Fruit fly (Drosophila melanogaster) whole organism, prepupa: ENCODE measurements around the gene CG44869.
A peak's percentile ranks its signal among the peaks of the same experiment; 100 is the strongest.

ENCODE experiments used
- Blimp-1 ChIP-seq: fragments of 200-800 bp; sonication (Bioruptor generic); optimal IDR thresholded peaks from 3 replicates; lab custom pipeline; 2017; ENCODE audit warnings: missing biosample characterization, missing genetic modification characterization, mild to moderate bottlenecking, moderate library complexity, missing genetic modification reagents
- CG10669 ChIP-seq: fragments of 200-800 bp; sonication (Bioruptor generic); optimal IDR thresholded peaks from 3 replicates; lab custom pipeline; 2018; ENCODE audit warnings: missing biosample characterization, mild to moderate bottlenecking, missing genetic modification characterization, moderate library complexity
- CG11294 ChIP-seq: fragments of 200-800 bp; sonication (Bioruptor generic); IDR thresholded peaks from 2 replicates; pipeline ENCODE4 v1.3.6; 2022; ENCODE audit warnings: missing biosample characterization, missing genetic modification characterization
- CG1621 ChIP-seq: fragments of 200-800 bp; sonication (Bioruptor generic); optimal IDR thresholded peaks from 3 replicates; lab custom pipeline; 2018; ENCODE audit warnings: missing biosample characterization, mild to moderate bottlenecking, missing genetic modification characterization
- CG16779 ChIP-seq: fragments of 200-800 bp; sonication (Bioruptor generic); optimal IDR thresholded peaks from 3 replicates; lab custom pipeline; 2017; ENCODE audit warnings: missing biosample characterization, mild to moderate bottlenecking, missing genetic modification characterization
- CG34406 ChIP-seq: fragments of 200-800 bp; sonication (Bioruptor generic); optimal IDR thresholded peaks from 3 replicates; lab custom pipeline; 2016; ENCODE audit warnings: missing biosample characterization, missing genetic modification characterization
- CG3919 ChIP-seq: fragments of 200-800 bp; sonication (Bioruptor generic); optimal IDR thresholded peaks from 3 replicates; lab custom pipeline; 2016; ENCODE audit warnings: missing biosample characterization, missing genetic modification characterization
- CG6163 ChIP-seq: fragments of 200-800 bp; sonication (Bioruptor generic); IDR thresholded peaks from 3 replicates; pipeline ENCODE4 v1.3.6; 2022; ENCODE audit warnings: missing biosample characterization, missing genetic modification characterization
- CG6792 ChIP-seq: fragments of 200-800 bp; sonication (Bioruptor generic); optimal IDR thresholded peaks from 3 replicates; lab custom pipeline; 2016; ENCODE audit warnings: missing biosample characterization, missing genetic modification characterization
- CG7368 ChIP-seq: fragments of 200-800 bp; sonication (Bioruptor generic); optimal IDR thresholded peaks from 3 replicates; lab custom pipeline; 2016; ENCODE audit warnings: missing biosample characterization, missing genetic modification characterization
- CG8119 ChIP-seq: fragments of 200-800 bp; sonication (Bioruptor generic); IDR thresholded peaks from 3 replicates; pipeline ENCODE4 v1.3.6; 2022; ENCODE audit warnings: missing biosample characterization, missing genetic modification characterization
- CG8319 ChIP-seq: fragments of 200-800 bp; sonication (Bioruptor generic); optimal IDR thresholded peaks from 3 replicates; lab custom pipeline; 2016; ENCODE audit warnings: missing biosample characterization, missing genetic modification characterization
- CG8632 ChIP-seq: fragments of 200-800 bp; sonication (Bioruptor generic); optimal IDR thresholded peaks from 3 replicates; lab custom pipeline; 2016; ENCODE audit warnings: missing biosample characterization, missing genetic modification characterization
- CG9139 ChIP-seq: fragments of 200-800 bp; sonication (Bioruptor generic); optimal IDR thresholded peaks from 3 replicates; lab custom pipeline; 2017; ENCODE audit warnings: missing biosample characterization, mild to moderate bottlenecking, missing genetic modification characterization
- Eip78C ChIP-seq: fragments of 200-800 bp; sonication (Bioruptor generic); peaks from one replicate; lab custom pipeline; 2016; ENCODE audit warnings: missing biosample characterization, missing genetic modification characterization
- Eip93F ChIP-seq: fragments of 200-800 bp; sonication (Bioruptor generic); optimal IDR thresholded peaks from 2 replicates; lab custom pipeline; 2016; ENCODE audit warnings: missing biosample characterization, mild to moderate bottlenecking, missing genetic modification characterization
- Ets96B ChIP-seq: fragments of 200-800 bp; optimal IDR thresholded peaks from 2 replicates; lab custom pipeline; 2019; ENCODE audit warnings: missing biosample characterization, mild to moderate bottlenecking, missing genetic modification characterization, moderate library complexity
- Gug ChIP-seq: fragments of 200-800 bp; sonication (Bioruptor generic); IDR thresholded peaks from 2 replicates; pipeline ENCODE4 v1.3.6; 2022; ENCODE audit warnings: missing biosample characterization, missing genetic modification characterization
- Hr38 ChIP-seq: sonication (Bioruptor generic); optimal IDR thresholded peaks from 2 replicates; lab custom pipeline; 2016; ENCODE audit warnings: missing biosample characterization, missing genetic modification characterization
- Lpt ChIP-seq: fragments of 200-800 bp; sonication (Bioruptor generic); optimal IDR thresholded peaks from 3 replicates; lab custom pipeline; 2016; ENCODE audit warnings: missing biosample characterization, missing genetic modification characterization
- Met ChIP-seq: fragments of 200-800 bp; sonication (Bioruptor generic); optimal IDR thresholded peaks from 3 replicates; lab custom pipeline; 2016; ENCODE audit warnings: missing biosample characterization, missing genetic modification characterization
- Sox15 ChIP-seq: fragments of 200-800 bp; sonication (Bioruptor generic); optimal IDR thresholded peaks from 3 replicates; lab custom pipeline; 2016; ENCODE audit warnings: missing biosample characterization, missing genetic modification characterization
- cyc ChIP-seq: fragments of 200-800 bp; sonication (Bioruptor generic); optimal IDR thresholded peaks from 3 replicates; lab custom pipeline; 2016; ENCODE audit warnings: missing biosample characterization, missing genetic modification characterization
- dsx ChIP-seq: fragments of 200-800 bp; optimal IDR thresholded peaks from 3 replicates; lab custom pipeline; 2019; ENCODE audit warnings: missing biosample characterization, mild to moderate bottlenecking, missing genetic modification characterization, moderate library complexity; ENCODE audit not compliant: poor library complexity, severe bottlenecking
- fd59A ChIP-seq: fragments of 200-800 bp; sonication (Bioruptor generic); optimal IDR thresholded peaks from 2 replicates; lab custom pipeline; 2017; ENCODE audit warnings: missing biosample characterization, mild to moderate bottlenecking, missing genetic modification characterization, missing genetic modification reagents
- lz ChIP-seq: fragments of 200-800 bp; sonication (Bioruptor generic); optimal IDR thresholded peaks from 3 replicates; lab custom pipeline; 2016; ENCODE audit warnings: missing biosample characterization, missing genetic modification characterization
- net ChIP-seq: fragments of 200-800 bp; sonication (Bioruptor generic); optimal IDR thresholded peaks from 3 replicates; lab custom pipeline; 2016; ENCODE audit warnings: missing biosample characterization, missing genetic modification characterization
- salr ChIP-seq, 2 experiments: fragments of 200-800 bp; sonication (Bioruptor generic); optimal IDR thresholded peaks; 3 replicates each; lab custom pipeline; 2016 to 2018; ENCODE audit warnings: missing biosample characterization in 2 of 2, missing genetic modification characterization in 2 of 2, mild to moderate bottlenecking in 1 of 2
- ss ChIP-seq, 2 experiments: fragments of 200-800 bp; sonication (Bioruptor generic); optimal IDR thresholded peaks; 2 replicates in 1 of 2; 3 replicates in 1 of 2; lab custom pipeline; 2017 to 2018; ENCODE audit warnings: mild to moderate bottlenecking in 2 of 2, missing biosample characterization in 2 of 2, missing genetic modification characterization in 2 of 2, moderate library complexity in 1 of 2
- topi ChIP-seq: fragments of 200-800 bp; sonication (Bioruptor generic); optimal IDR thresholded peaks from 3 replicates; lab custom pipeline; 2016; ENCODE audit warnings: missing biosample characterization, missing genetic modification characterization

CG44869 gene

DNA sequence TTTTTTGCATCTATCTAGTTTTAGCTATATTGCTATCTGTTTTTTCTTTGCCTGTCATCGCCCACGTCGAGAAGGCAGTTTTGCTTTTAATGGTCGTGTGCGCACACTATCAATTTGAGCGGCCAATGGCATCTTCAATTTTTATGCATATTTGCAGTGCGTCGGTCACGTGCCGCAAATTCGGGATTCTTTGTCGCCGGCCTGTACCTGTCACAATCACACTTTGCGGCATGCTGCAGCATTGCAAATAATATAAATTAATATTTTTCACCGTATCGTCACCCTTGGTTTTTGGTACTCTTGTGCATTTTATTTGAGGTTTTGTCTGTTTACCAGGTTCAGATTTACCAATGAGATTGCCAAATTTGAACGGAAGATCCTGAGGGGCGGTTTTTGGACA, 46.9 kb downstream of the CG44869 start:
- TF ChIP-seq CG11294 (GFP tag; lab: Robert Waterston, UW), result no peak
- no peak for TF ChIP-seq Ets96B (tag; lab: Kevin White, UChicago)
- no peak for TF ChIP-seq CG3919 (GFP tag; lab: Kevin White, UChicago)
- no peak for TF ChIP-seq lz (GFP tag; lab: Kevin White, UChicago)
- TF ChIP-seq net (GFP tag; lab: Kevin White, UChicago), result no peak
- TF ChIP-seq CG7368 (GFP tag; lab: Kevin White, UChicago), result no peak
- no peak for TF ChIP-seq Sox15 (GFP tag; lab: Kevin White, UChicago)
- no peak for TF ChIP-seq CG6792 (GFP tag; lab: Kevin White, UChicago)
- no peak for TF ChIP-seq Hr38 (GFP tag; lab: Kevin White, UChicago)
- TF ChIP-seq CG6163, result no peak

DNA sequence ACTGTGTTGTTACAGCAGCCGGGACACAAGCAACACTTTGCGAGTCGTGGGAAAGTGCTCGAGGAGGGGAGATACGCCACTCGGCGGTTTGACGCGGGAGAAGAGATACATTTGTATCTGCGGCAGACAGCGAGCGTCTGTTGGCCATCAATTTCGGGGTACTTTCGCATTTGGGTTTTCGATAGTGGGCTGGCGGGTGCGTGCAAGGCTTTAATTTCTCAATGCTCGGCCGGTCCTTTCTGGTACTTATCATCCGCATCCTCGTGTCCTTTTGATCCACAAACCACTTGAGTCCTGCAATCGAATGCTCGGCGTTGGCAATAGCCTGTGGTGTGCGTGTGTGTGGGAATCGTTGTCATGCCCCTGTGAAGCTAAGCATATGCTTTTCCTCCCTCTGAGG, 47.7 kb downstream of the CG44869 start:
- no peak for TF ChIP-seq CG34406
- TF ChIP-seq CG1621 (tag; lab: Kevin White, UChicago), result no peak
- TF ChIP-seq Lpt, result no peak
- no peak for TF ChIP-seq Eip93F (GFP tag; lab: Kevin White, UChicago)
- TF ChIP-seq dsx (GFP tag; lab: Kevin White, UChicago), result no peak
- TF ChIP-seq cyc (GFP tag; lab: Kevin White, UChicago), result no peak
- no peak for TF ChIP-seq ss (GFP tag; optimal IDR thresholded peaks at IDR 0.05; lab: Kevin White, UChicago)
- TF ChIP-seq Met (GFP tag; lab: Kevin White, UChicago), result no peak
- TF ChIP-seq Blimp-1, result no peak
- no peak for TF ChIP-seq CG9139
- TF ChIP-seq CG8632 (GFP tag; lab: Kevin White, UChicago), result no peak
- TF ChIP-seq fd59A (GFP tag; lab: Kevin White, UChicago), result no peak
- TF ChIP-seq topi (GFP tag; lab: Kevin White, UChicago), result no peak
- no peak for TF ChIP-seq CG10669 (GFP tag; lab: Kevin White, UChicago)
- no peak for TF ChIP-seq CG8119 (GFP tag; lab: Robert Waterston, UW)
- TF ChIP-seq CG16779, result no peak
- no peak for TF ChIP-seq CG8319 (GFP tag; lab: Kevin White, UChicago)
- TF ChIP-seq Eip78C, result no peak
- TF ChIP-seq salr (GFP tag; optimal IDR thresholded peaks at IDR 0.05; lab: Kevin White, UChicago), result no peak

DNA sequence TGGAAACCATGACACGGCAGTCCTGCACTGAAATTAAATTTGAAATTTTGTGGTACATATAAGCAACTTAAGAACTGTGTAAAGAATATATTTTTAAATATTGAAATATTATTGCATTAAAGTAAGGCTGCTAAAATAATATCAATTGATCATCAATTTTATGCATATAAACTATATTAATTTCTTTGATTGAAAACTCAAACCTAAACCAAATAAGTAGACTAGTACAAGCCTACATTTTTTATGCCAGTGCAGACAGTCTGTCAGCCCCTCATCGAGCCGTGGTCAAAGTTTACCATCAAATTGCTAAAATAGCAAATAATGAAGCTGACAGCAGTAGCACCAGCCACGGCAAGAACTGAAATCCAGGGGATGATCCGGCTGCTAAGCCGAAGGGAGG, 48.1 kb downstream of the CG44869 start:
- peak; percentile 51 for TF ChIP-seq Eip78C
- TF ChIP-seq Gug (GFP tag; lab: Robert Waterston, UW), result no peak
